Worm (Caenorhabditis elegans): ENCODE measurements around the gene sams-1.

DNA sequence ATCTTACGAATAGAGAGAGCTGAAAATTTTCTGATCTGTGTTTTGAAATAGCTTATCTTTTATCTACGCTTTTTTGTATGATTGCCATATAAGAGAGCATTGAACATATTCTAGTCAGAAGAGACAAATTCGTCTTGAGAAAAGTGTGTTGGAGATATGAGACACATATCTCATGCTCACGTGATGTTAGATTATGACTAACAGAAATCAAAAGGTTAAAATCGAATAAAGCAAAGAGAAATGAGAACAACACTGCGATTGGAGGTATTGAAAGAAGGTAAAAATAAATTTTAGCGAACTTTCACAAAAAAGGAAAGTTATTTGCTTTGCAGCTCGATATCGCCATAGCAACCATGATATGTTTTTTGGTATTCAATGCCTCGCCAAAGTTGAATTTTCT lies 16.3 kb downstream of the sams-1 start, which contains the start of gene nhr-167:
- TF ChIP-seq ZK337.2 (GFP tag; IDR thresholded peaks at IDR 0.05): no peak
- TF ChIP-seq ces-1 (GFP tag; optimal IDR thresholded peaks at IDR 0.05): no peak
- TF ChIP-seq pha-4 (GFP tag; IDR thresholded peaks at IDR 0.05): no peak
- no peak for TF ChIP-seq pha-4 (tag; optimal IDR thresholded peaks at IDR 0.05)
- no peak for TF ChIP-seq F49E8.2 (tag; optimal IDR thresholded peaks at IDR 0.05; ENCODE audit: borderline replicate concordance)
- no peak for TF ChIP-seq nhr-28 (tag; optimal IDR thresholded peaks at IDR 0.05)

Measured in whole organism, L4 larva.